Worm (Caenorhabditis elegans) whole organism, young adult: Measurements from ENCODE around the gene Y102A11A.1.

Source experiments
- B0336.3 ChIP-seq: fragments of 200-800 bp; sonication (Bioruptor generic); IDR thresholded peaks from 2 replicates; pipeline ENCODE4 v1.3.6; 2022; ENCODE audit warnings: missing genetic modification characterization, missing compliant biosample characterization
- C06A6.2 ChIP-seq: fragments of 200-800 bp; sonication (Bioruptor generic); conservative IDR thresholded peaks from 2 replicates; pipeline ENCODE4 v1.3.6; 2022; ENCODE audit warnings: missing genetic modification characterization, missing compliant biosample characterization
- F22D6.2 ChIP-seq: sonication (generic microtip); optimal IDR thresholded peaks from 2 replicates; lab custom pipeline; 2016; ENCODE audit warnings: mild to moderate bottlenecking, missing genetic modification characterization, missing compliant biosample characterization
- K11D2.4 ChIP-seq: fragments of 200-800 bp; sonication (Bioruptor generic); IDR thresholded peaks from 2 replicates; pipeline ENCODE4 v1.3.6; 2022; ENCODE audit warnings: missing genetic modification reagents, missing genetic modification characterization, missing compliant biosample characterization
- K12H6.12 ChIP-seq: fragments of 200-800 bp; sonication (Bioruptor generic); optimal IDR thresholded peaks from 2 replicates; lab custom pipeline; 2018; ENCODE audit warnings: mild to moderate bottlenecking, missing genetic modification characterization, missing compliant biosample characterization
- T07F8.4 ChIP-seq: sonication (generic microtip); optimal IDR thresholded peaks from 2 replicates; lab custom pipeline; 2016; ENCODE audit warnings: mild to moderate bottlenecking, missing genetic modification characterization, moderate library complexity, missing compliant biosample characterization
- Y95B8A.8 ChIP-seq: fragments of 200-800 bp; sonication (Bioruptor generic); IDR thresholded peaks from 2 replicates; pipeline ENCODE4 v1.3.6; 2022; ENCODE audit warnings: missing genetic modification reagents, missing genetic modification characterization, missing compliant biosample characterization
- ZK185.1 ChIP-seq: sonication (generic microtip); optimal IDR thresholded peaks from 2 replicates; lab custom pipeline; 2016; ENCODE audit warnings: mild to moderate bottlenecking, missing genetic modification characterization, missing compliant biosample characterization; ENCODE audit not compliant: poor library complexity, severe bottlenecking
- akir-1 ChIP-seq: fragments of 200-800 bp; sonication (Bioruptor generic); optimal IDR thresholded peaks from 2 replicates; lab custom pipeline; 2018; ENCODE audit warnings: mild to moderate bottlenecking, missing genetic modification characterization, moderate library complexity, missing compliant biosample characterization
- ama-1 ChIP-seq, 3 experiments: fragments of 150-350 bp in 1 of 3; sonication (generic microtip) in 2 of 3; optimal IDR thresholded peaks; 2 replicates each; lab custom pipeline; 2014 to 2018; ENCODE audit warnings: missing biosample characterization in 2 of 3, missing genetic modification characterization in 2 of 3, missing genetic modification reagents in 2 of 3
- aptf-2 ChIP-seq: fragments of 200-800 bp; sonication (Bioruptor generic); conservative IDR thresholded peaks from 2 replicates; pipeline ENCODE4 v1.3.6; 2022; ENCODE audit warnings: missing genetic modification reagents, missing genetic modification characterization, missing compliant biosample characterization
- aptf-3 ChIP-seq: fragments of 200-800 bp; sonication (Bioruptor generic); IDR thresholded peaks from 2 replicates; pipeline ENCODE4 v1.3.6; 2022; ENCODE audit warnings: missing genetic modification characterization, missing compliant biosample characterization
- atf-7 ChIP-seq: sonication (generic microtip); optimal IDR thresholded peaks from 2 replicates; lab custom pipeline; 2017; ENCODE audit warnings: mild to moderate bottlenecking, missing genetic modification characterization, missing compliant biosample characterization
- attf-5 ChIP-seq: fragments of 200-800 bp; sonication (Bioruptor generic); optimal IDR thresholded peaks from 2 replicates; lab custom pipeline; 2018; ENCODE audit warnings: mild to moderate bottlenecking, missing genetic modification characterization, missing compliant biosample characterization
- ccch-3 ChIP-seq: fragments of 200-800 bp; sonication (Bioruptor generic); optimal IDR thresholded peaks from 2 replicates; lab custom pipeline; 2018; ENCODE audit warnings: mild to moderate bottlenecking, missing genetic modification characterization, missing compliant biosample characterization
- cebp-1 ChIP-seq, 2 experiments: fragments of 200-800 bp in 1 of 2; sonication (Bioruptor generic) in 1 of 2; sonication (generic microtip) in 1 of 2; IDR thresholded peaks in 1 of 2; optimal IDR thresholded peaks in 1 of 2; 2 replicates each; pipeline versions ENCODE4 v1.3.6 to Lab custom; 2017 to 2022; ENCODE audit warnings: missing compliant biosample characterization in 2 of 2, missing genetic modification characterization in 2 of 2, mild to moderate bottlenecking in 1 of 2, missing genetic modification reagents in 1 of 2, moderate library complexity in 1 of 2
- ceh-100 ChIP-seq: fragments of 200-800 bp; sonication (Bioruptor generic); IDR thresholded peaks from 2 replicates; pipeline ENCODE4 v1.3.6; 2022; ENCODE audit warnings: missing genetic modification reagents, missing genetic modification characterization, missing compliant biosample characterization
- ceh-27 ChIP-seq: fragments of 200-800 bp; sonication (Bioruptor generic); optimal IDR thresholded peaks from 2 replicates; lab custom pipeline; 2018; ENCODE audit warnings: mild to moderate bottlenecking, missing genetic modification characterization, moderate library complexity, missing compliant biosample characterization
- ceh-40 ChIP-seq: fragments of 200-800 bp; sonication (Bioruptor generic); IDR thresholded peaks from 2 replicates; pipeline ENCODE4 v1.3.6; 2022; ENCODE audit warnings: missing genetic modification characterization, missing compliant biosample characterization
- ceh-91 ChIP-seq: fragments of 200-800 bp; sonication (Bioruptor generic); IDR thresholded peaks from 2 replicates; pipeline ENCODE4 v1.3.6; 2022; ENCODE audit warnings: missing genetic modification reagents, missing genetic modification characterization, missing compliant biosample characterization
- dox-1 ChIP-seq: fragments of 200-800 bp; sonication (Bioruptor generic); IDR thresholded peaks from 2 replicates; pipeline ENCODE4 v1.3.6; 2022; ENCODE audit warnings: missing genetic modification reagents, missing genetic modification characterization, missing compliant biosample characterization
- efl-1 ChIP-seq: fragments of 150-350 bp; optimal IDR thresholded peaks from 2 replicates; lab custom pipeline; 2014; ENCODE audit warnings: missing biosample characterization, missing genetic modification reagents, missing genetic modification characterization
- egl-44 ChIP-seq: fragments of 200-800 bp; sonication (Bioruptor generic); IDR thresholded peaks from 2 replicates; pipeline ENCODE4 v1.3.6; 2022; ENCODE audit warnings: missing genetic modification reagents, missing genetic modification characterization, missing compliant biosample characterization
- gei-17 ChIP-seq: fragments of 200-800 bp; sonication (Bioruptor generic); optimal IDR thresholded peaks from 2 replicates; lab custom pipeline; 2018; ENCODE audit warnings: mild to moderate bottlenecking, missing genetic modification characterization, missing compliant biosample characterization
- hlh-26 ChIP-seq: fragments of 200-800 bp; sonication (Bioruptor generic); conservative IDR thresholded peaks from 2 replicates; pipeline ENCODE4 v1.3.6; 2022; ENCODE audit warnings: missing genetic modification reagents, missing genetic modification characterization, missing compliant biosample characterization
- hmg-1.2 ChIP-seq: fragments of 200-800 bp; sonication (Bioruptor generic); IDR thresholded peaks from 2 replicates; pipeline ENCODE4 v1.3.6; 2022; ENCODE audit warnings: missing genetic modification reagents, missing genetic modification characterization, missing compliant biosample characterization
- lin-35 ChIP-seq, 3 experiments: fragments of 150-350 bp in 2 of 3; sonication (generic microtip) in 1 of 3; optimal IDR thresholded peaks; 2 replicates each; lab custom pipeline; 2014 to 2018; ENCODE audit warnings: missing biosample characterization in 3 of 3, missing genetic modification characterization in 3 of 3, missing genetic modification reagents in 3 of 3
- lin-40 ChIP-seq: sonication (generic microtip); optimal IDR thresholded peaks from 2 replicates; lab custom pipeline; 2016; ENCODE audit warnings: missing genetic modification characterization, mild to moderate bottlenecking, missing compliant biosample characterization, missing genotype, missing genetic modification reagents
- lsl-1 ChIP-seq: fragments of 200-800 bp; sonication (Bioruptor generic); optimal IDR thresholded peaks from 2 replicates; lab custom pipeline; 2018; ENCODE audit warnings: mild to moderate bottlenecking, missing genetic modification characterization, moderate library complexity, missing compliant biosample characterization
- lsy-27 ChIP-seq: sonication (generic microtip); optimal IDR thresholded peaks from 2 replicates; lab custom pipeline; 2017; ENCODE audit warnings: missing genetic modification characterization, mild to moderate bottlenecking, missing compliant biosample characterization, antibody characterized with exemption, missing genotype, borderline replicate concordance; ENCODE audit not compliant: insufficient read depth
- nfya-1 ChIP-seq: sonication (generic microtip); optimal IDR thresholded peaks from 2 replicates; lab custom pipeline; 2017; ENCODE audit warnings: antibody characterized with exemption, missing compliant biosample characterization, missing genetic modification characterization, borderline replicate concordance; ENCODE audit not compliant: insufficient read depth
- nhr-179 ChIP-seq: sonication (generic microtip); optimal IDR thresholded peaks from 2 replicates; lab custom pipeline; 2016; ENCODE audit warnings: mild to moderate bottlenecking, missing genetic modification characterization, missing compliant biosample characterization
- nhr-80 ChIP-seq: sonication (generic microtip); optimal IDR thresholded peaks from 2 replicates; lab custom pipeline; 2016; ENCODE audit warnings: missing genetic modification characterization, missing compliant biosample characterization
- somi-1 ChIP-seq: fragments of 200-800 bp; sonication (Bioruptor generic); optimal IDR thresholded peaks from 2 replicates; lab custom pipeline; 2018; ENCODE audit warnings: mild to moderate bottlenecking, missing genetic modification characterization, missing compliant biosample characterization
- tbp1 ChIP-seq: fragments of 200-800 bp; sonication (Bioruptor generic); optimal IDR thresholded peaks from 2 replicates; lab custom pipeline; 2018; ENCODE audit warnings: mild to moderate bottlenecking, missing genetic modification characterization, missing compliant biosample characterization
- unc-62 ChIP-seq: fragments of 150-350 bp; optimal IDR thresholded peaks from 2 replicates; lab custom pipeline; 2014; ENCODE audit warnings: missing biosample characterization, missing genetic modification reagents, missing genetic modification characterization
- ztf-18 ChIP-seq: sonication (generic microtip); optimal IDR thresholded peaks from 2 replicates; lab custom pipeline; 2016; ENCODE audit warnings: missing genotype, mild to moderate bottlenecking, missing genetic modification characterization, missing compliant biosample characterization
- ztf-26 ChIP-seq: sonication (generic microtip); optimal IDR thresholded peaks from 2 replicates; lab custom pipeline; 2017; ENCODE audit warnings: missing genetic modification characterization, missing compliant biosample characterization
- ztf-3 ChIP-seq: fragments of 200-800 bp; sonication (Bioruptor generic); optimal IDR thresholded peaks from 2 replicates; lab custom pipeline; 2018; ENCODE audit warnings: mild to moderate bottlenecking, missing genetic modification characterization, missing compliant biosample characterization

The Y102A11A.1 gene

ce11 chrX:2070418-2070996, 18.9 kb downstream of the Y102A11A.1 start, which contains the start of gene acl-4 (continued):
- TF ChIP-seq aptf-3 (GFP tag; lab: Robert Waterston, UW) = no peak
- no peak for TF ChIP-seq F22D6.2 (tag; lab: Kevin White, UChicago)
- TF ChIP-seq ceh-91 (GFP tag; lab: Robert Waterston, UW) = no peak
- no peak for TF ChIP-seq lsl-1

DNA sequence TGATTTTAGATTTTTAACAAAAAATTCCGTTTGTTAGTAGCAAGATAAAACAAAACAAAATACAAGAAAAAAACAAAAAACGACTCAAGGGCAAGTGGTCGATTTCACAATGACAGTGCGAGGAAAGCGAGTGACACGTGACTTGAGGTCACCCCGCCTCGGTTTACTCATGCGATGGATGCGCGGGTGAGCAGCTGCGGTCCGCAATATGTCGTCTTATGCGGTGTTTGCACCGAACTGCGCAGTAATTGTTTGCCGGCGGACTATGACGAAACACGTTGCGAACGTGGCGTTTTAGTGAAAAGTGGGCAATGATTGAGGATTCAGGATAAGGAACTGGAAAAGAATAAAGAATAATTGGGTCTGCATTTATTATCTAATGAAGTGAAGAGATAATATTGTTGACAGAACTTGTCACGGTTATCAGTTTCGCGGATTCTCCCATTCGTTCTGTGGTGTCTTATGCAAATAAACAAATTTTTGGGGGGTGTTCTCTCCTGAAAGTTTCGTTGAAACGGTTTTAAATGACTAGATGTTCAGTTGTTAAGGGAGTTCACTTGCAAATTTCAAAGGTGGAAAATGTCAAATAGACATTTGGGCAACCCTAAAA, 19.9 kb downstream of the Y102A11A.1 start:
- TF ChIP-seq hlh-26 (GFP tag; lab: Robert Waterston, UW) = no peak
- no peak for TF ChIP-seq T07F8.4 (tag; lab: Kevin White, UChicago)
- 0 out of 2 replicates have a peak, but pooled peaks have one; percentile 30 for TF ChIP-seq C06A6.2 (GFP tag; lab: Robert Waterston, UW)
- peak; percentile 70 for TF ChIP-seq lin-40 (tag; lab: Kevin White, UChicago)
- peak; percentile 33 for TF ChIP-seq tbp1
- TF ChIP-seq ztf-3 (GFP tag; lab: Kevin White, UChicago) = no peak
- no peak for TF ChIP-seq ama-1 (optimal IDR thresholded peaks at IDR 0.05; lab: Kevin White, UChicago)
- TF ChIP-seq ama-1 (GFP tag; optimal IDR thresholded peaks at IDR 0.05; lab: Kevin White, UChicago) = no peak
- peak; percentile 67; the same call in 1 of the 2 replicates for TF ChIP-seq K11D2.4
- no peak for TF ChIP-seq F22D6.2 (tag; lab: Kevin White, UChicago)
- TF ChIP-seq hmg-1.2 = peak; percentile 34; the same call in 1 of the 2 replicates
- no peak for TF ChIP-seq Y95B8A.8
- TF ChIP-seq ceh-100 (GFP tag; lab: Robert Waterston, UW) = no peak
- peak; percentile 77 for TF ChIP-seq ceh-27
- TF ChIP-seq cebp-1 (GFP tag; IDR thresholded peaks at IDR 0.05; lab: Robert Waterston, UW) = peak; percentile 94
- peak; percentile 99 for TF ChIP-seq cebp-1 (tag; optimal IDR thresholded peaks at IDR 0.05; lab: Kevin White, UChicago)
- TF ChIP-seq B0336.3 (GFP tag; lab: Robert Waterston, UW) = no peak; the same call in 1 of the 2 replicates
- no peak for TF ChIP-seq ZK185.1
- TF ChIP-seq ccch-3 = no peak
- TF ChIP-seq egl-44 (GFP tag; lab: Robert Waterston, UW) = no peak
- peak; percentile 31 for TF ChIP-seq somi-1 (GFP tag; lab: Kevin White, UChicago)
- no peak for TF ChIP-seq nfya-1 (tag; lab: Kevin White, UChicago)
- peak; percentile 29 for TF ChIP-seq unc-62 (GFP tag; lab: Kevin White, UChicago)
- peak; percentile 21 for TF ChIP-seq gei-17
- TF ChIP-seq akir-1 (GFP tag; lab: Kevin White, UChicago) = peak; percentile 40
- TF ChIP-seq ztf-26 (tag; lab: Kevin White, UChicago) = peak; percentile 3
- TF ChIP-seq efl-1 (GFP tag; lab: Kevin White, UChicago) = peak; percentile 10
- TF ChIP-seq aptf-2 (GFP tag; lab: Robert Waterston, UW) = no peak
- TF ChIP-seq lin-35 (GFP tag; optimal IDR thresholded peaks at IDR 0.05; lab: Kevin White, UChicago) = peak in 1 of 3 experiments; percentile 45
- TF ChIP-seq ceh-40 = no peak
- TF ChIP-seq nhr-80 = peak; percentile 34
- no peak for TF ChIP-seq nhr-179 (tag; lab: Kevin White, UChicago)
- peak; percentile 65 for TF ChIP-seq attf-5
- TF ChIP-seq K12H6.12 (tag; lab: Kevin White, UChicago) = peak; percentile 82
- TF ChIP-seq dox-1 = peak; percentile 63
- TF ChIP-seq lsy-27 (tag; lab: Kevin White, UChicago) = no peak
- no peak for TF ChIP-seq ztf-18 (tag; lab: Kevin White, UChicago)
- TF ChIP-seq atf-7 = peak; percentile 21
